Fruit fly (Drosophila melanogaster) whole organism, adult: ENCODE measurements around the gene Mo25.
A peak's percentile ranks its signal among the peaks of the same experiment; 100 is the strongest.

Experiments used
- CG11617 ChIP-seq: fragments of 200-800 bp; sonication (Bioruptor generic); optimal IDR thresholded peaks from 2 replicates; lab custom pipeline; 2017; ENCODE audit warnings: mild to moderate bottlenecking, missing biosample characterization, missing genetic modification reagents, missing genetic modification characterization
- CG12768 ChIP-seq: fragments of 200-800 bp; sonication (Bioruptor generic); optimal IDR thresholded peaks from 2 replicates; lab custom pipeline; 2017; ENCODE audit warnings: missing biosample characterization, missing genetic modification characterization, mild to moderate bottlenecking, moderate library complexity, missing genetic modification reagents
- CG14711 ChIP-seq: fragments of 200-800 bp; sonication (Bioruptor generic); optimal IDR thresholded peaks from 2 replicates; lab custom pipeline; 2018; ENCODE audit warnings: missing biosample characterization, mild to moderate bottlenecking, missing genetic modification characterization, moderate library complexity
- CG1620 ChIP-seq: fragments of 200-800 bp; sonication (Bioruptor generic); optimal IDR thresholded peaks from 2 replicates; lab custom pipeline; 2016; ENCODE audit warnings: missing biosample characterization, missing genetic modification characterization
- CG33017 ChIP-seq: fragments of 200-800 bp; sonication (Bioruptor generic); optimal IDR thresholded peaks from 2 replicates; lab custom pipeline; 2018; ENCODE audit warnings: missing biosample characterization, mild to moderate bottlenecking, missing genetic modification characterization, moderate library complexity
- CG5204 ChIP-seq: fragments of 200-800 bp; sonication (Bioruptor generic); optimal IDR thresholded peaks from 2 replicates; lab custom pipeline; 2016; ENCODE audit warnings: missing biosample characterization, missing genetic modification characterization
- CG7045 ChIP-seq: fragments of 200-800 bp; sonication (Bioruptor generic); optimal IDR thresholded peaks from 2 replicates; lab custom pipeline; 2017; ENCODE audit warnings: missing biosample characterization, mild to moderate bottlenecking, missing genetic modification characterization
- CG7101 ChIP-seq: fragments of 200-800 bp; sonication (Bioruptor generic); optimal IDR thresholded peaks from 2 replicates; lab custom pipeline; 2018; ENCODE audit warnings: missing biosample characterization, mild to moderate bottlenecking, missing genetic modification characterization, moderate library complexity
- Clk ChIP-seq: fragments of 200-800 bp; sonication (Bioruptor generic); optimal IDR thresholded peaks from 2 replicates; lab custom pipeline; 2017; ENCODE audit warnings: missing biosample characterization, missing genetic modification characterization
- Crg-1 ChIP-seq: fragments of 200-800 bp; sonication (Bioruptor generic); optimal IDR thresholded peaks from 2 replicates; lab custom pipeline; 2016; ENCODE audit warnings: missing biosample characterization, missing genetic modification characterization
- Hr96 ChIP-seq: fragments of 200-800 bp; sonication (Bioruptor generic); optimal IDR thresholded peaks from 2 replicates; lab custom pipeline; 2016; ENCODE audit warnings: missing biosample characterization, missing genetic modification characterization
- Mnt ChIP-seq: fragments of 200-800 bp; sonication (Bioruptor generic); optimal IDR thresholded peaks from 2 replicates; lab custom pipeline; 2016; ENCODE audit warnings: missing biosample characterization, mild to moderate bottlenecking, missing genetic modification characterization
- bab1 ChIP-seq: fragments of 200-800 bp; sonication (Bioruptor generic); optimal IDR thresholded peaks from 3 replicates; lab custom pipeline; 2019; ENCODE audit warnings: missing biosample characterization, mild to moderate bottlenecking, missing genetic modification characterization, moderate library complexity
- cic ChIP-seq: fragments of 200-800 bp; sonication (Bioruptor generic); optimal IDR thresholded peaks from 2 replicates; lab custom pipeline; 2017; ENCODE audit warnings: missing biosample characterization, mild to moderate bottlenecking, missing genetic modification characterization, moderate library complexity
- cnc ChIP-seq, 2 experiments: fragments of >200 bp; optimal IDR thresholded peaks; 2 replicates each; lab custom pipeline; 2017
- kay ChIP-seq: fragments of 200-800 bp; sonication (Bioruptor generic); peaks from one replicate; lab custom pipeline; 2016; ENCODE audit warnings: missing biosample characterization, missing genetic modification characterization, borderline replicate concordance
- ovo ChIP-seq: fragments of 200-800 bp; sonication (Bioruptor generic); optimal IDR thresholded peaks from 2 replicates; lab custom pipeline; 2016; ENCODE audit warnings: missing biosample characterization, missing genetic modification characterization
- pad ChIP-seq: fragments of 200-800 bp; sonication (Bioruptor generic); optimal IDR thresholded peaks from 3 replicates; lab custom pipeline; 2017; ENCODE audit warnings: missing biosample characterization, missing genetic modification characterization, mild to moderate bottlenecking, moderate library complexity, missing genetic modification reagents
- tj ChIP-seq: fragments of 200-800 bp; sonication (Bioruptor generic); optimal IDR thresholded peaks from 3 replicates; lab custom pipeline; 2017; ENCODE audit warnings: missing biosample characterization, mild to moderate bottlenecking, missing genetic modification characterization, moderate library complexity
- toe ChIP-seq: fragments of 200-800 bp; sonication (Bioruptor generic); optimal IDR thresholded peaks from 2 replicates; lab custom pipeline; 2016; ENCODE audit warnings: missing biosample characterization, missing genetic modification characterization

The Mo25 gene

DNA sequence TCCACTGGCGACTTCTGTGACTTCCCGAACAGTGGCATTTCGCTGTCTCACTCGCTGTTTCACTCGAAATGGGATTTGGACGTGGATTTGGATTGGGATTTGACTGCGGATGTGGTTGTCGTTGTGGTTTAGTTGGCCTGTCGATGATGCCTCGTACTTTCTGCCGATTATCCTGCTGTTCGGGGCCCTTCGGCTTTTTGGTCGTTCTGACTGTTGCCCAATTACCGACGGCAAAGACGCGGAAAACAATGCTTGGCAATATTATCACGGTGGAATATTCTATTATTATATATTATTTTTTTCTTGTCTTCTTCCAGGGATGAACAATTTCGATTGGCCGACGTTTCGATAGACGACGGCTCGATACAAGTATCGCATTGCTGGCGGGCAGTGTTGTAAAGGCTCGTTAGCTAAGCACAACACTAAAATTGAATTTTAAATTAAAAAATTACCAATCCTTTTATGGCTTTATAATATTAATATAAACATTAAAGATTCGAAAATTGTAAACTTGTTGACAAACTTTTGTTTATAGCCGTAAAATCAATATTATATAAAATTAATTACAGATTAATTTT is at the start of gene Mo25:
Gene Mo25 (minus strand): TSS at position 341 of the 578 bp plus-strand sequence.
- TF ChIP-seq Clk (GFP tag; lab: Kevin White, UChicago) (peak; percentile 42), bab1 (peak; percentile 62), CG7101 (tag; lab: Kevin White, UChicago) (peak; percentile 80), CG1620 (GFP tag; lab: Kevin White, UChicago) (peak; percentile 79), CG12768 (GFP tag; lab: Kevin White, UChicago) (peak; percentile 71), toe (GFP tag; lab: Kevin White, UChicago) (peak; percentile 60), tj (GFP tag; lab: Kevin White, UChicago) (peak; percentile 4), Crg-1 (peak; percentile 69), CG5204 (no peak), cnc (optimal IDR thresholded peaks at IDR 0.05; lab: Kevin White, UChicago) (no peak), ovo (no peak), CG7045 (GFP tag; lab: Kevin White, UChicago) (peak; percentile 16), kay (GFP tag; lab: Kevin White, UChicago) (no peak), CG33017 (peak; percentile 60), pad (GFP tag; lab: Kevin White, UChicago) (peak; percentile 65), Hr96 (GFP tag; lab: Kevin White, UChicago) (no peak), CG14711 (tag; lab: Kevin White, UChicago) (peak; percentile 54), CG11617 (peak; percentile 35), cic (peak; percentile 5), Mnt (GFP tag; lab: Kevin White, UChicago) (peak; percentile 76)

DNA sequence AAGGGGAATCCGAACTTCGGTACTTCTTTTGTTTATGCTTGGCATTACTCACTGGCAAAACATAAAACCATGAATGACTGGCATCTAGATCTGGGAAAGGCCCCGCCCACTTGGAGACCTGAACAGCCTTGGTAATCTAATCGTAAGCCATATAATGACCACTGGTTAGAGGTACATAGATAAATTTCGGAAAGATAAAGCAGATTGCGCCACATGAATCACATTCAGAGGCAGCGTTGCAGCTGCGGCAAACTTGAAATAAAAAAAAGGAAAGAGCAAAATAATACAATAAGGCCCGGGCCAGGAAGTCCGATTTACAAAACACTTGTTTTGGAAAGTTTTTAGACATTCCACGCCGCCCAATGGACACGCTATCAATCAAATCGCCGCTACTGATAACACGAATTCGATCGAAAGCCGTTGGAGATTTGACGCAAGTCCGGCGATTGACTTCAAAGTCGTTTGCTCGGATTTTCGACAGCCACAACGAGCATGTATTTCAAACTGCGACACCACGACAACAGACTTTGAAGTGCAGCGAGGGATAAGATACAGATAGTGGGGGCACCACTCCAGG is 49.0 kb upstream of the Mo25 start:
- TF ChIP-seq bab1 (no peak), pad (GFP tag; lab: Kevin White, UChicago) (no peak), CG14711 (tag; lab: Kevin White, UChicago) (no peak), ovo (no peak), CG1620 (GFP tag; lab: Kevin White, UChicago) (no peak), cnc (optimal IDR thresholded peaks at IDR 0.05; lab: Kevin White, UChicago) (no peak), Crg-1 (no peak), Mnt (GFP tag; lab: Kevin White, UChicago) (no peak), CG5204 (no peak), CG7045 (GFP tag; lab: Kevin White, UChicago) (no peak), CG33017 (no peak), CG12768 (GFP tag; lab: Kevin White, UChicago) (no peak), Clk (GFP tag; lab: Kevin White, UChicago) (no peak), kay (GFP tag; lab: Kevin White, UChicago) (no peak), tj (GFP tag; lab: Kevin White, UChicago) (no peak), CG11617 (no peak), CG7101 (tag; lab: Kevin White, UChicago) (no peak), Hr96 (GFP tag; lab: Kevin White, UChicago) (no peak)

DNA sequence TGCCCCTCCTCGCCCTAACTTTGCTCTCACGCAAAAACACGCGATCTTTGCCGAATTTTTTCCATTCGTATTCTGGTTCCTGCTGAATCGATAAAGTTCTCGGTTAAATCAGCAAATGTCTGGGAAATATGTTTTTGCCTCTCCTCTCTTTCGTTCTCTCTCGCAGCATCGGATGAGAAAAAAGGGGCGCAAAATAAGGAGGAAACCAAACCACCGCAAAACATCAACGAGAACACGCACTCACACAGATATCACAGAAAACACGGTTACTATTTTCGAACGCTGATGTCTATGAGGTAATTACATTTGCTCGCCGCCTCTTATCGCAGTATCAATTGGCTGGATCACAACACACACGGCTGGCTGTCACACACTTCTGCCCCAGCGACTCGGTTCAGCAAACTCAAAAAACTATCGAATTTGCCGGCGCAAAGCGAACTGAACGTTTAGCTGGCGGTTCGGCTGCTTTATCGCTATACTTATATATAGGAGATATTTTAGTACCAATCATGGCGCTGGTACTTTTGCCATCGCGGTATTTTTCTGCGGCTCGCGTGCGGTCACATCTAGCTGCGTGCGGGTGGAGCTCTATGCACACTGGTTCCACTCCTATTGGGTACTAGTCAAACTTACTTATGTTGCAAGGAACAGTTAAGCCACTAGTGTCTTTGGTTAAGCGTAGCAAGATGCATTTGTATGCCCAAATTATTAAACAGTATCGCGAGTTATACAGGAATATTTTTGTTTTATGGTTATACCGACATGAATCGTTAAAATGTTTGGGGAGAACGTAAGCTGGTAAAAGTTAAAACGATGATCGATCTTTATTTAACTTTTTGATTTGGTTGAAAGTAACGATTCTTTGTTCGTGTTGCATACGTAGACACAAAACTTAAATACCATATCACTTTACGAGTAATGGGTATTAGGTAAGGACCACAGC is 46.2 kb upstream of the Mo25 start, which contains the start of gene Baldspot:
Gene Baldspot (minus strand): TSS at position 449 of the 943 bp plus-strand sequence.
- TF ChIP-seq CG14711 (tag; lab: Kevin White, UChicago), result peak; percentile 71
- TF ChIP-seq CG5204, result peak; percentile 50
- no peak for TF ChIP-seq kay (GFP tag; lab: Kevin White, UChicago)
- peak; percentile 37 for TF ChIP-seq Clk (GFP tag; lab: Kevin White, UChicago)
- no peak for TF ChIP-seq CG11617
- peak; percentile 85 for TF ChIP-seq Mnt (GFP tag; lab: Kevin White, UChicago)
- TF ChIP-seq cnc (optimal IDR thresholded peaks at IDR 0.05; lab: Kevin White, UChicago), result no peak
- no peak for TF ChIP-seq tj (GFP tag; lab: Kevin White, UChicago)
- peak; percentile 50 for TF ChIP-seq ovo
- peak; percentile 85 for TF ChIP-seq cic
- TF ChIP-seq pad (GFP tag; lab: Kevin White, UChicago), result peak; percentile 91
- TF ChIP-seq Crg-1, result peak; percentile 33
- peak; percentile 81 for TF ChIP-seq Hr96 (GFP tag; lab: Kevin White, UChicago)
- TF ChIP-seq CG1620 (GFP tag; lab: Kevin White, UChicago), result peak; percentile 54
- peak; percentile 60 for TF ChIP-seq CG33017
- TF ChIP-seq CG7045 (GFP tag; lab: Kevin White, UChicago), result peak; percentile 73
- peak; percentile 73 for TF ChIP-seq CG12768 (GFP tag; lab: Kevin White, UChicago)
- TF ChIP-seq bab1, result peak; percentile 31
- peak; percentile 63 for TF ChIP-seq CG7101 (tag; lab: Kevin White, UChicago)
- peak; percentile 36 for TF ChIP-seq toe (GFP tag; lab: Kevin White, UChicago)

DNA sequence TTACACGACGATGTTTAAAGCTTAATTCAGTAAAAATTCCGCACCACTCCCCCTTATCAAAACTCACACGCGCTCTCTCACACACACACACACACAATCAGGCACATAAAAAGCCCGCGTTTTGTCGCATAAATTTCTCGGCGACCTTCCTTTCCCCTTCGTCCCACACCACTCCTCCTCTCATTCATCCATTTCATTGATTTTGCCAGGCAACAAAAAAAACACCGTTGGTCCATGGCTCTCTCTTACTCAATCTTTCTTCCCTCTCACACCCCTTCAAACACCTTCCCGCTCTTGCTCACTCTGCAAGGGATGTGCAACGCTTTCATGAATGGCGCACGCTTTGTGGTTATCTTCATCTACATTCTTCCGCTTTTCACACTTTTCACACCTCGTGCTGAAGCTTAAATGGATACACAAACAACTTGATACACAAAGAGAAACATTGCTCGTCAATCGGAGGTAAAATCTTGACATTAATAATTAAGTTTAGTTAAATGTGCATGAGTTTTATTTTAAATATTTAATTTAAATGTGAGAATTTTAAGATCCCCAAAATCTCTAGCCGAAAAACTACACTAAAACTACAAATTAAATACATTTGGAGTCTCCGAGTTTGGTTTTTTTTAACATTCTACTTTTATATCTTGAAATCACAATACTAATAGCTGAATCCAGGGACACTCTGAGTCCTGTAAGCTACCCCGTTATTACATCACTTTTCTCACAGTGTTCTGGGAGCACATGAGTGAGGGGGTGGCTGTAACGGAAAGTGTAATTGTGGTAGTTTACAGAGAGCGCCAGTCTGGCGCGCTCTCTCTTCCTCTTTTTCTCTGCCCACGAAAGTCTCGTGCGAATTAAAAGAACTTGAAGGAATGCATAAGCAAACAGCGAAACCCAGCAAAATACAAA is 44.9 kb upstream of the Mo25 start:
- peak; percentile 90 for TF ChIP-seq CG33017
- TF ChIP-seq cic, result peak; percentile 79
- peak; percentile 73 for TF ChIP-seq Crg-1
- TF ChIP-seq pad (GFP tag; lab: Kevin White, UChicago), result peak; percentile 94
- TF ChIP-seq CG1620 (GFP tag; lab: Kevin White, UChicago), result peak; percentile 70
- TF ChIP-seq ovo, result peak; percentile 91
- TF ChIP-seq kay (GFP tag; lab: Kevin White, UChicago), result peak; percentile 70
- TF ChIP-seq bab1, result peak; percentile 69
- peak; percentile 89 for TF ChIP-seq Clk (GFP tag; lab: Kevin White, UChicago)
- TF ChIP-seq toe (GFP tag; lab: Kevin White, UChicago), result peak; percentile 89
- TF ChIP-seq CG11617, result peak; percentile 95
- peak; percentile 87 for TF ChIP-seq CG14711 (tag; lab: Kevin White, UChicago)
- peak; percentile 88 for TF ChIP-seq CG5204
- peak; percentile 97 for TF ChIP-seq CG7045 (GFP tag; lab: Kevin White, UChicago)
- peak; percentile 80 for TF ChIP-seq Hr96 (GFP tag; lab: Kevin White, UChicago)
- peak; percentile 92 for TF ChIP-seq CG7101 (tag; lab: Kevin White, UChicago)
- TF ChIP-seq Mnt (GFP tag; lab: Kevin White, UChicago), result peak; percentile 72
- TF ChIP-seq cnc (optimal IDR thresholded peaks at IDR 0.05; lab: Kevin White, UChicago), result no peak
- TF ChIP-seq CG12768 (GFP tag; lab: Kevin White, UChicago), result peak; percentile 95
- peak; percentile 68 for TF ChIP-seq tj (GFP tag; lab: Kevin White, UChicago)
